Fruit fly (Drosophila melanogaster) whole organism: Measurements from ENCODE around the gene CG32811.

Experiments used
- CG8478 ChIP-seq: fragments of >200 bp; optimal IDR thresholded peaks from 2 replicates; lab custom pipeline; 2018; ENCODE audit warnings: inconsistent platforms
- psq ChIP-seq: fragments of >200 bp; optimal IDR thresholded peaks from 2 replicates; lab custom pipeline; 2017
- usp ChIP-seq: fragments of >200 bp; optimal IDR thresholded peaks from 2 replicates; lab custom pipeline; 2017; ENCODE audit warnings: missing biosample characterization, missing genetic modification characterization, mixed read lengths

- TF ChIP-seq CG8478 (lab: Kevin White, UChicago) (no peak), usp (GFP tag; lab: Kevin White, UChicago) (no peak), psq (lab: Kevin White, UChicago) (no peak)
These were observed 45.2 kb downstream of the CG32811 start for dm6 chrX:1252961-1253360.
